Worm (Caenorhabditis elegans): ENCODE results near the gene frpr-2.

Gene frpr-2

ce11 chrX:12946533-12946932, 18.7 kb upstream of the frpr-2 start, which contains the start of gene C05E7.3:
Gene C05E7.3 (minus strand): TSS chrX:12946633.
- TF ChIP-seq ztf-11 (tag; optimal IDR thresholded peaks at IDR 0.05), result no peak
- no peak for TF ChIP-seq nhr-23 (tag; optimal IDR thresholded peaks at IDR 0.05)
- no peak for TF ChIP-seq lin-11 (tag; optimal IDR thresholded peaks at IDR 0.05)
- TF ChIP-seq dmd-4 (tag; optimal IDR thresholded peaks at IDR 0.05), result no peak
- no peak for TF ChIP-seq lin-39 (tag; optimal IDR thresholded peaks at IDR 0.05)
- TF ChIP-seq Y55F3AM.14 (GFP tag; optimal IDR thresholded peaks at IDR 0.05), result no peak
- TF ChIP-seq nhr-25 (tag; optimal IDR thresholded peaks at IDR 0.05), result no peak
- TF ChIP-seq ceh-16 (tag; optimal IDR thresholded peaks at IDR 0.05), result no peak
- no peak for TF ChIP-seq crh-2 (tag; optimal IDR thresholded peaks at IDR 0.05)
- no peak for TF ChIP-seq sma-9 (GFP tag; optimal IDR thresholded peaks at IDR 0.05)
- no peak for TF ChIP-seq sma-9 (tag; optimal IDR thresholded peaks at IDR 0.05)
- no peak for TF ChIP-seq mdl-1 (tag; optimal IDR thresholded peaks at IDR 0.05)
- TF ChIP-seq gmeb-1 (tag; optimal IDR thresholded peaks at IDR 0.05), result no peak
- no peak for TF ChIP-seq R02D3.7 (tag; optimal IDR thresholded peaks at IDR 0.05)
- TF ChIP-seq nhr-11 (tag; optimal IDR thresholded peaks at IDR 0.05), result no peak
- no peak for TF ChIP-seq sem-4 (tag; optimal IDR thresholded peaks at IDR 0.05)
- no peak for TF ChIP-seq nhr-77 (tag; optimal IDR thresholded peaks at IDR 0.05)
- TF ChIP-seq nhr-6 (tag; optimal IDR thresholded peaks at IDR 0.05), result no peak
- no peak for TF ChIP-seq peb-1 (tag; optimal IDR thresholded peaks at IDR 0.05)
- TF ChIP-seq mab-5 (tag; optimal IDR thresholded peaks at IDR 0.05), result no peak

ce11 chrX:12951175-12951574, 14.1 kb upstream of the frpr-2 start:
- TF ChIP-seq ceh-82 (tag; optimal IDR thresholded peaks at IDR 0.05), result no peak
- TF ChIP-seq fos-1 (tag; optimal IDR thresholded peaks at IDR 0.05), result no peak
- TF ChIP-seq unc-62 (GFP tag; optimal IDR thresholded peaks at IDR 0.05), result no peak
- no peak for TF ChIP-seq nhr-129 (tag; optimal IDR thresholded peaks at IDR 0.05)
- no peak for TF ChIP-seq skn-1 (tag; optimal IDR thresholded peaks at IDR 0.05)
- no peak for TF ChIP-seq nhr-23 (tag; optimal IDR thresholded peaks at IDR 0.05)
- TF ChIP-seq egl-27 (tag; optimal IDR thresholded peaks at IDR 0.05), result no peak

ce11 chrX:12958897-12959296, 6.4 kb upstream of the frpr-2 start:
- TF ChIP-seq crh-2 (tag; optimal IDR thresholded peaks at IDR 0.05) (no peak), Y55F3AM.14 (GFP tag; optimal IDR thresholded peaks at IDR 0.05) (no peak), nhr-21 (tag; optimal IDR thresholded peaks at IDR 0.05) (no peak), sem-4 (tag; optimal IDR thresholded peaks at IDR 0.05) (no peak), blmp-1 (tag; optimal IDR thresholded peaks at IDR 0.05; ENCODE audit: insufficient read depth) (no peak), ceh-16 (tag; optimal IDR thresholded peaks at IDR 0.05) (no peak), elt-1 (tag; optimal IDR thresholded peaks at IDR 0.05) (no peak), fos-1 (tag; optimal IDR thresholded peaks at IDR 0.05) (no peak), egl-27 (tag; optimal IDR thresholded peaks at IDR 0.05) (no peak)

ce11 chrX:12975595-12976089, 10.4 kb downstream of the frpr-2 start, which contains the start of gene ppk-3:
Gene ppk-3 (minus strand): TSS chrX:12975645.
- TF ChIP-seq C34F6.9 (tag; optimal IDR thresholded peaks at IDR 0.05) (peak; percentile 89), nhr-6 (tag; optimal IDR thresholded peaks at IDR 0.05) (peak; percentile 84), nhr-77 (tag; optimal IDR thresholded peaks at IDR 0.05) (no peak), nhr-10 (tag; optimal IDR thresholded peaks at IDR 0.05) (no peak), nhr-129 (tag; optimal IDR thresholded peaks at IDR 0.05) (peak; percentile 91), Y55F3AM.14 (GFP tag; optimal IDR thresholded peaks at IDR 0.05) (peak; percentile 10), mdl-1 (tag; optimal IDR thresholded peaks at IDR 0.05) (peak in 1 of 2 experiments; percentile 16), ceh-16 (tag; optimal IDR thresholded peaks at IDR 0.05) (no peak), alr-1 (tag; optimal IDR thresholded peaks at IDR 0.05) (no peak), nhr-23 (tag; optimal IDR thresholded peaks at IDR 0.05) (no peak), lsy-2 (tag; optimal IDR thresholded peaks at IDR 0.05) (peak; percentile 12 to 84), mab-5 (tag; optimal IDR thresholded peaks at IDR 0.05) (peak; percentile 51), snpc-4 (tag; optimal IDR thresholded peaks at IDR 0.05) (peak; percentile 17), ztf-11 (tag; optimal IDR thresholded peaks at IDR 0.05) (no peak), lin-13 (GFP tag; optimal IDR thresholded peaks at IDR 0.05) (peak; percentile 84), unc-55 (GFP tag; optimal IDR thresholded peaks at IDR 0.05) (peak; percentile 71), blmp-1 (tag; optimal IDR thresholded peaks at IDR 0.05; ENCODE audit: insufficient read depth) (peak; percentile 34), ceh-82 (tag; optimal IDR thresholded peaks at IDR 0.05) (no peak), sma-3 (GFP tag; optimal IDR thresholded peaks at IDR 0.05) (peak; percentile 75), fos-1 (tag; optimal IDR thresholded peaks at IDR 0.05) (peak; percentile 63), aly-2 (tag; optimal IDR thresholded peaks at IDR 0.05) (no peak), dmd-4 (tag; optimal IDR thresholded peaks at IDR 0.05) (no peak), egl-27 (tag; optimal IDR thresholded peaks at IDR 0.05) (peak; percentile 53), F13H6.1 (tag; optimal IDR thresholded peaks at IDR 0.05) (peak; percentile 73), nhr-237 (tag; optimal IDR thresholded peaks at IDR 0.05) (no peak), zag-1 (tag; optimal IDR thresholded peaks at IDR 0.05) (peak; percentile 10), R02D3.7 (tag; optimal IDR thresholded peaks at IDR 0.05) (no peak), ztf-1 (GFP tag; conservative IDR thresholded peaks at IDR 0.05) (no peak), sem-4 (tag; optimal IDR thresholded peaks at IDR 0.05) (peak; percentile 85), lin-11 (tag; optimal IDR thresholded peaks at IDR 0.05) (peak; percentile 73), skn-1 (tag; optimal IDR thresholded peaks at IDR 0.05) (no peak), ama-1 (optimal IDR thresholded peaks at IDR 0.05) (no peak), nhr-25 (tag; optimal IDR thresholded peaks at IDR 0.05) (no peak), lin-39 (tag; optimal IDR thresholded peaks at IDR 0.05) (no peak), nhr-21 (tag; optimal IDR thresholded peaks at IDR 0.05) (peak; percentile 81), ZK546.5 (tag; optimal IDR thresholded peaks at IDR 0.05) (no peak), nhr-12 (tag; optimal IDR thresholded peaks at IDR 0.05) (no peak)

Measured in whole organism, L2 larva.